Worm (Caenorhabditis elegans) whole organism, L1 larva: Measurements from ENCODE around the gene basl-1.

Source experiments
- aly-2 ChIP-seq: fragments of 150-350 bp; optimal IDR thresholded peaks from 2 replicates; lab custom pipeline; 2014; ENCODE audit warnings: missing biosample characterization, missing genetic modification characterization
- ceh-82 ChIP-seq, 3 experiments: fragments of 150-350 bp in 1 of 3; sonication (generic microtip) in 2 of 3; optimal IDR thresholded peaks; 2 replicates each; lab custom pipeline; 2014 to 2017; ENCODE audit warnings: missing biosample characterization in 3 of 3, missing genetic modification characterization in 3 of 3
- egl-13 ChIP-seq: sonication (generic microtip); optimal IDR thresholded peaks from 2 replicates; lab custom pipeline; 2016; ENCODE audit warnings: missing genotype, missing genetic modification reagents, missing genetic modification characterization, missing compliant biosample characterization
- jun-1 ChIP-seq: fragments of 150-350 bp; optimal IDR thresholded peaks from 2 replicates; lab custom pipeline; 2014; ENCODE audit warnings: missing biosample characterization, missing genetic modification reagents, missing genetic modification characterization
- nhr-12 ChIP-seq: sonication (generic microtip); optimal IDR thresholded peaks from 2 replicates; lab custom pipeline; 2017; ENCODE audit warnings: missing biosample characterization, missing genetic modification characterization
- nhr-20 ChIP-seq: sonication (generic microtip); optimal IDR thresholded peaks from 2 replicates; lab custom pipeline; 2016; ENCODE audit warnings: mild to moderate bottlenecking, missing genetic modification characterization, missing compliant biosample characterization
- nhr-71 ChIP-seq: sonication (generic microtip); optimal IDR thresholded peaks from 2 replicates; lab custom pipeline; 2016; ENCODE audit warnings: mild to moderate bottlenecking, missing genetic modification characterization, moderate library complexity, missing compliant biosample characterization
- pqm-1 ChIP-seq: sonication (generic microtip); optimal IDR thresholded peaks from 3 replicates; lab custom pipeline; 2017; ENCODE audit warnings: missing biosample characterization, missing genetic modification characterization
- skn-1 ChIP-seq: fragments of 150-350 bp; optimal IDR thresholded peaks from 2 replicates; lab custom pipeline; 2014; ENCODE audit warnings: missing biosample characterization, missing genetic modification characterization
- unc-130 ChIP-seq: fragments of 150-350 bp; optimal IDR thresholded peaks from 2 replicates; lab custom pipeline; 2017; ENCODE audit warnings: missing biosample characterization, missing genetic modification characterization, inconsistent platforms
- ztf-11 ChIP-seq, 2 experiments: sonication (generic microtip); optimal IDR thresholded peaks; 2 replicates each; lab custom pipeline; 2016 to 2017; ENCODE audit warnings: missing genetic modification characterization in 2 of 2, missing biosample characterization in 1 of 2, missing compliant biosample characterization in 1 of 2

DNA sequence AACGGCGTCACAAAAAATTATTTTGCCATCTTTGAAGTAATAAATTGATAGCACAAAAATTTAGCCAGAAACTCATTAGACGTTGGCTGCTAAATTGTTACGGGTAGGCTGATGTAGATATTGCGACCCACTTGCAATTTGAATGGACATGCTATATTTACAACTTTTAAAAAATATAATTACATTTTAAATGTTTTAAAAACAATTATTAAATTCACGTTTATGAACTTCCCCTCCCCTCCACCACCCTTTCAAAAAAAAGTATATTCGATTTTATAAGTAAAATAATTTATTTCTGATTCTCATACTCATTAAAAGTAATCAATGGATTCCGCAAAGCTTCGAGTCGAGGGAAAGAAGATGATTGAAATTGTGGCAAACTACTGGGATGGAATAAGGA lies at the start of gene basl-1:
- no peak for TF ChIP-seq aly-2 (tag; lab: Kevin White, UChicago)
- TF ChIP-seq pqm-1 = no peak
- TF ChIP-seq nhr-20 (tag; lab: Kevin White, UChicago) = no peak
- no peak for TF ChIP-seq skn-1 (tag; lab: Kevin White, UChicago)
- TF ChIP-seq ztf-11 (tag; optimal IDR thresholded peaks at IDR 0.05; lab: Kevin White, UChicago) = no peak
- TF ChIP-seq egl-13 = no peak
- TF ChIP-seq jun-1 = no peak
- TF ChIP-seq nhr-71 (tag; lab: Kevin White, UChicago) = no peak
- TF ChIP-seq unc-130 (tag; lab: Kevin White, UChicago) = no peak
- TF ChIP-seq nhr-12 (tag; lab: Kevin White, UChicago) = no peak
- TF ChIP-seq ceh-82 (tag; optimal IDR thresholded peaks at IDR 0.05; lab: Kevin White, UChicago) = no peak
